Worm (Caenorhabditis elegans) whole organism, early embryonic: Measurements from ENCODE around the gene T16G12.13.

Experiments used
- B0310.2 ChIP-seq: sonication (generic microtip); optimal IDR thresholded peaks from 2 replicates; lab custom pipeline; 2016; ENCODE audit warnings: mild to moderate bottlenecking, missing genetic modification characterization, missing compliant biosample characterization
- F13C5.2 ChIP-seq: sonication (generic microtip); optimal IDR thresholded peaks from 2 replicates; lab custom pipeline; 2017; ENCODE audit warnings: mild to moderate bottlenecking, missing genetic modification characterization, inconsistent platforms, missing compliant biosample characterization
- aly-1 ChIP-seq: sonication (generic microtip); optimal IDR thresholded peaks from 2 replicates; lab custom pipeline; 2016; ENCODE audit warnings: missing genetic modification characterization, missing compliant biosample characterization
- ama-1 ChIP-seq: fragments of 150-350 bp; optimal IDR thresholded peaks from 2 replicates; lab custom pipeline; 2014
- ceh-36 ChIP-seq: sonication (generic microtip); optimal IDR thresholded peaks from 2 replicates; lab custom pipeline; 2016; ENCODE audit warnings: missing genetic modification characterization, inconsistent platforms, missing compliant biosample characterization
- ets-7 ChIP-seq: sonication (generic microtip); optimal IDR thresholded peaks from 2 replicates; lab custom pipeline; 2016; ENCODE audit warnings: missing genotype, missing genetic modification characterization, missing compliant biosample characterization
- flt-1 ChIP-seq: fragments of 200-800 bp; sonication (Bioruptor generic); IDR thresholded peaks from 2 replicates; pipeline ENCODE4 v1.3.6; 2022; ENCODE audit warnings: missing genetic modification characterization, missing compliant biosample characterization
- hnd-1 ChIP-seq: sonication (generic microtip); optimal IDR thresholded peaks from 2 replicates; lab custom pipeline; 2016; ENCODE audit warnings: missing genetic modification characterization, missing compliant biosample characterization
- pes-1 ChIP-seq: fragments of 200-800 bp; sonication (Bioruptor generic); IDR thresholded peaks from 2 replicates; pipeline ENCODE4 v1.3.6; 2022; ENCODE audit warnings: missing genetic modification reagents, missing genetic modification characterization, missing compliant biosample characterization
- scrt-1 ChIP-seq: fragments of 200-800 bp; sonication (Bioruptor generic); IDR thresholded peaks from 2 replicates; pipeline ENCODE4 v1.3.6; 2022; ENCODE audit warnings: missing genetic modification characterization, missing compliant biosample characterization
- tbx-11 ChIP-seq: fragments of 200-800 bp; sonication (Bioruptor generic); IDR thresholded peaks from 2 replicates; pipeline ENCODE4 v1.3.6; 2022; ENCODE audit warnings: missing genetic modification characterization, missing compliant biosample characterization
- tra-4 ChIP-seq: sonication (generic microtip); optimal IDR thresholded peaks from 2 replicates; lab custom pipeline; 2017; ENCODE audit warnings: missing genetic modification characterization, missing compliant biosample characterization

DNA sequence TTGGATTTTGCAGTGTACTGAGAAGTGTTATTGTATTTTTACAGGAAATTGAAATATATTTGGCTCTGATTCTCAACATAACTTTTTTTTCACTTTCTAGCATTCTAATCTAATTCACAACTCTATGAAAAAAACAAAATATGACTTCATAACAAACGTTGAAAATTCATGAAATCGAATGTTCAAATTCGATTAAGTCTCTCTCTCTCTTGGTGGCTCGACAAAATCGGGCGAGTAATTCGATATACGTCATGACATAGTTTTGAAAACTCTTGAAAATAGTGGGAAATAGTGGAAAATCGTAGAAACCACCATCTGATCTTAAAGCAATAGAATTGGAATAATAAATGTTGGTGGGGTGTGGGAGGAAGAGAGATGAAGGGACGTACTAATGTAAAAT lies 42.7 kb upstream of the T16G12.13 start:
- TF ChIP-seq ama-1, result no peak
- no peak for TF ChIP-seq hnd-1 (tag; lab: Kevin White, UChicago)
- TF ChIP-seq tra-4 (tag; lab: Kevin White, UChicago), result no peak
- no peak for TF ChIP-seq ceh-36 (tag; lab: Kevin White, UChicago)
- TF ChIP-seq flt-1 (GFP tag; lab: Robert Waterston, UW), result no peak
- TF ChIP-seq tbx-11, result no peak
- no peak for TF ChIP-seq F13C5.2 (tag; lab: Kevin White, UChicago)
- no peak for TF ChIP-seq ets-7 (tag; lab: Kevin White, UChicago)
- no peak for TF ChIP-seq pes-1 (GFP tag; lab: Robert Waterston, UW)
- TF ChIP-seq scrt-1, result no peak
- no peak for TF ChIP-seq aly-1 (tag; lab: Kevin White, UChicago)
- TF ChIP-seq B0310.2 (tag; lab: Kevin White, UChicago), result no peak
